Worm (Caenorhabditis elegans) whole organism, L1 larva: ENCODE data around the gene feh-1.

ENCODE experiments used
- aly-2 ChIP-seq: fragments of 150-350 bp; optimal IDR thresholded peaks from 2 replicates; lab custom pipeline; 2014; ENCODE audit warnings: missing biosample characterization, missing genetic modification characterization
- ceh-82 ChIP-seq, 3 experiments: fragments of 150-350 bp in 1 of 3; sonication (generic microtip) in 2 of 3; optimal IDR thresholded peaks; 2 replicates each; lab custom pipeline; 2014 to 2017; ENCODE audit warnings: missing biosample characterization in 3 of 3, missing genetic modification characterization in 3 of 3
- egl-13 ChIP-seq: sonication (generic microtip); optimal IDR thresholded peaks from 2 replicates; lab custom pipeline; 2016; ENCODE audit warnings: missing genotype, missing genetic modification reagents, missing genetic modification characterization, missing compliant biosample characterization
- lin-13 ChIP-seq: fragments of 150-350 bp; optimal IDR thresholded peaks from 2 replicates; lab custom pipeline; 2014; ENCODE audit warnings: missing biosample characterization, missing genetic modification reagents, missing genetic modification characterization
- lsy-2 ChIP-seq, 2 experiments: fragments of 150-350 bp; optimal IDR thresholded peaks; 2 replicates each; lab custom pipeline; 2014; ENCODE audit warnings: missing biosample characterization in 2 of 2, missing genetic modification characterization in 2 of 2
- mdl-1 ChIP-seq, 2 experiments: fragments of 150-350 bp; optimal IDR thresholded peaks; 2 replicates each; lab custom pipeline; 2014 to 2017; ENCODE audit warnings: missing biosample characterization in 2 of 2, missing genetic modification characterization in 2 of 2, inconsistent platforms in 1 of 2
- nhr-28 ChIP-seq: fragments of 150-350 bp; optimal IDR thresholded peaks from 2 replicates; lab custom pipeline; 2014; ENCODE audit warnings: missing biosample characterization, missing genetic modification characterization
- nhr-71 ChIP-seq: sonication (generic microtip); optimal IDR thresholded peaks from 2 replicates; lab custom pipeline; 2016; ENCODE audit warnings: mild to moderate bottlenecking, missing genetic modification characterization, moderate library complexity, missing compliant biosample characterization
- nhr-85 ChIP-seq: sonication (generic microtip); peaks from one replicate; lab custom pipeline; 2016; ENCODE audit warnings: missing genetic modification characterization, inconsistent platforms, missing compliant biosample characterization
- rnt-1 ChIP-seq: sonication (generic microtip); optimal IDR thresholded peaks from 2 replicates; lab custom pipeline; 2016; ENCODE audit warnings: mild to moderate bottlenecking, missing genetic modification characterization, moderate library complexity, missing compliant biosample characterization
- snpc-4 ChIP-seq: fragments of 150-350 bp; optimal IDR thresholded peaks from 2 replicates; lab custom pipeline; 2014; ENCODE audit warnings: missing biosample characterization, missing genetic modification characterization
- sox-4 ChIP-seq: sonication (generic microtip); optimal IDR thresholded peaks from 2 replicates; lab custom pipeline; 2016; ENCODE audit warnings: missing genetic modification characterization, missing compliant biosample characterization
- zag-1 ChIP-seq: fragments of 150-350 bp; optimal IDR thresholded peaks from 2 replicates; lab custom pipeline; 2014; ENCODE audit warnings: missing biosample characterization, missing genetic modification characterization

DNA sequence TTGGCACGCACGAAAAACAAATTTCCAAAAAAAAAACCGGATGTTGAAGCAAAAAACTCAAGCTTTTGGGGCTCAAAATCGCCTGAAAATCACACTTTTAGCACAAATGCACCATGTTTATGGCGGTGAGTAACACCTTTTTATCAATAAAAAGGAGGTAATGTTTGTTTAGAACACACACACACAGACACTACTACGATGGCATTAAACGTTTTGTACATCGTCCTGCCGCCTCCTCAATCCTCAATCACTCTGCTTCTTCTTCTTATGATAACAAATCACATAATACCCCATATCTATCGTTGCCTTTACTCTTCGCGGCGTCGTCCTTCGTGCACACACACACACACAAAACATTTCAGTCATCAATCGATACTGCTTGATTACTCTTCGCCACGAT is 36.5 kb downstream of the feh-1 start, which contains the start of gene gpa-17:
- TF ChIP-seq aly-2 (tag; lab: Kevin White, UChicago), result no peak
- no peak for TF ChIP-seq ceh-82 (tag; optimal IDR thresholded peaks at IDR 0.05; lab: Kevin White, UChicago)
- TF ChIP-seq rnt-1 (tag; lab: Kevin White, UChicago), result no peak
- TF ChIP-seq lsy-2 (tag; optimal IDR thresholded peaks at IDR 0.05; lab: Kevin White, UChicago), result no peak
- TF ChIP-seq mdl-1 (tag; optimal IDR thresholded peaks at IDR 0.05; lab: Kevin White, UChicago), result no peak
- no peak for TF ChIP-seq nhr-28 (tag; lab: Kevin White, UChicago)
- TF ChIP-seq sox-4 (tag; lab: Kevin White, UChicago), result no peak
- no peak for TF ChIP-seq lin-13
- no peak for TF ChIP-seq zag-1 (tag; lab: Kevin White, UChicago)
- no peak for TF ChIP-seq nhr-85 (tag; lab: Kevin White, UChicago)
- TF ChIP-seq egl-13 (tag; lab: Kevin White, UChicago), result no peak
- no peak for TF ChIP-seq nhr-71
- TF ChIP-seq snpc-4 (tag; lab: Kevin White, UChicago), result no peak
